Worm (Caenorhabditis elegans) whole organism, young adult: ENCODE measurements around the gene F14D2.15.

Source experiments
- C06A6.2 ChIP-seq: fragments of 200-800 bp; sonication (Bioruptor generic); conservative IDR thresholded peaks from 2 replicates; pipeline ENCODE4 v1.3.6; 2022; ENCODE audit warnings: missing genetic modification characterization, missing compliant biosample characterization
- C17E4.6 ChIP-seq: fragments of 200-800 bp; sonication (Bioruptor generic); IDR thresholded peaks from 2 replicates; pipeline ENCODE4 v1.3.6; 2022; ENCODE audit warnings: missing genetic modification reagents, missing genetic modification characterization, missing compliant biosample characterization
- D2030.7 ChIP-seq: fragments of 200-800 bp; sonication (Bioruptor generic); IDR thresholded peaks from 2 replicates; pipeline ENCODE4 v1.3.6; 2022; ENCODE audit warnings: missing genetic modification reagents, missing genetic modification characterization, missing compliant biosample characterization
- F33H1.4 ChIP-seq: fragments of 200-800 bp; sonication (Bioruptor generic); IDR thresholded peaks from 2 replicates; pipeline ENCODE4 v1.3.6; 2022; ENCODE audit warnings: missing genetic modification reagents, missing genetic modification characterization, missing compliant biosample characterization
- F37B4.10 ChIP-seq: fragments of 200-800 bp; sonication (Bioruptor generic); IDR thresholded peaks from 2 replicates; pipeline ENCODE4 v1.3.6; 2022; ENCODE audit warnings: missing genetic modification characterization, missing compliant biosample characterization
- F39B2.1 ChIP-seq: fragments of 200-800 bp; sonication (Bioruptor generic); IDR thresholded peaks from 2 replicates; pipeline ENCODE4 v1.3.6; 2022; ENCODE audit warnings: missing genetic modification reagents, missing genetic modification characterization, missing compliant biosample characterization
- F52B5.7 ChIP-seq: sonication (generic microtip); optimal IDR thresholded peaks from 2 replicates; lab custom pipeline; 2016; ENCODE audit warnings: mild to moderate bottlenecking, missing genetic modification characterization, missing compliant biosample characterization
- F55B11.4 ChIP-seq: sonication (generic microtip); optimal IDR thresholded peaks from 2 replicates; lab custom pipeline; 2016; ENCODE audit warnings: missing compliant biosample characterization, missing genetic modification characterization, borderline replicate concordance; ENCODE audit not compliant: insufficient read depth
- F57C9.4 ChIP-seq: sonication (generic microtip); optimal IDR thresholded peaks from 2 replicates; lab custom pipeline; 2017; ENCODE audit warnings: mild to moderate bottlenecking, missing genetic modification characterization, missing compliant biosample characterization
- T26A5.8 ChIP-seq: sonication (generic microtip); optimal IDR thresholded peaks from 2 replicates; lab custom pipeline; 2016; ENCODE audit warnings: missing genetic modification characterization, missing compliant biosample characterization
- Y79H2A.3 ChIP-seq: fragments of 200-800 bp; sonication (Bioruptor generic); conservative IDR thresholded peaks from 2 replicates; pipeline ENCODE4 v1.3.6; 2022; ENCODE audit warnings: missing genetic modification reagents, missing genetic modification characterization, missing compliant biosample characterization
- Y95B8A.8 ChIP-seq: fragments of 200-800 bp; sonication (Bioruptor generic); IDR thresholded peaks from 2 replicates; pipeline ENCODE4 v1.3.6; 2022; ENCODE audit warnings: missing genetic modification reagents, missing genetic modification characterization, missing compliant biosample characterization
- akir-1 ChIP-seq: fragments of 200-800 bp; sonication (Bioruptor generic); optimal IDR thresholded peaks from 2 replicates; lab custom pipeline; 2018; ENCODE audit warnings: mild to moderate bottlenecking, missing genetic modification characterization, moderate library complexity, missing compliant biosample characterization
- aptf-3 ChIP-seq: fragments of 200-800 bp; sonication (Bioruptor generic); IDR thresholded peaks from 2 replicates; pipeline ENCODE4 v1.3.6; 2022; ENCODE audit warnings: missing genetic modification characterization, missing compliant biosample characterization
- atf-7 ChIP-seq: sonication (generic microtip); optimal IDR thresholded peaks from 2 replicates; lab custom pipeline; 2017; ENCODE audit warnings: mild to moderate bottlenecking, missing genetic modification characterization, missing compliant biosample characterization
- athp-1 ChIP-seq: sonication (generic microtip); optimal IDR thresholded peaks from 2 replicates; lab custom pipeline; 2017; ENCODE audit warnings: mild to moderate bottlenecking, missing genetic modification characterization, missing compliant biosample characterization
- ceh-27 ChIP-seq: fragments of 200-800 bp; sonication (Bioruptor generic); optimal IDR thresholded peaks from 2 replicates; lab custom pipeline; 2018; ENCODE audit warnings: mild to moderate bottlenecking, missing genetic modification characterization, moderate library complexity, missing compliant biosample characterization
- dox-1 ChIP-seq: fragments of 200-800 bp; sonication (Bioruptor generic); IDR thresholded peaks from 2 replicates; pipeline ENCODE4 v1.3.6; 2022; ENCODE audit warnings: missing genetic modification reagents, missing genetic modification characterization, missing compliant biosample characterization
- dpff-1 ChIP-seq: sonication (generic microtip); optimal IDR thresholded peaks from 2 replicates; lab custom pipeline; 2017; ENCODE audit warnings: mild to moderate bottlenecking, missing genetic modification characterization, missing compliant biosample characterization
- ets-4 ChIP-seq: fragments of 200-800 bp; sonication (Bioruptor generic); optimal IDR thresholded peaks from 2 replicates; lab custom pipeline; 2018; ENCODE audit warnings: mild to moderate bottlenecking, missing genetic modification characterization, missing compliant biosample characterization
- hrde-1 ChIP-seq: sonication (generic microtip); optimal IDR thresholded peaks from 2 replicates; lab custom pipeline; 2016; ENCODE audit warnings: missing genetic modification characterization, mild to moderate bottlenecking, missing compliant biosample characterization, moderate library complexity, missing genotype, missing genetic modification reagents, borderline replicate concordance
- lag-1 ChIP-seq: fragments of 200-800 bp; sonication (Bioruptor generic); IDR thresholded peaks from 2 replicates; pipeline ENCODE4 v1.3.6; 2022; ENCODE audit warnings: missing genetic modification reagents, missing genetic modification characterization, missing compliant biosample characterization
- let-526 ChIP-seq: fragments of 200-800 bp; sonication (Bioruptor generic); IDR thresholded peaks from 2 replicates; pipeline ENCODE4 v1.3.6; 2022; ENCODE audit warnings: missing genetic modification reagents, missing genetic modification characterization, missing compliant biosample characterization
- let-607 ChIP-seq, 2 experiments: fragments of 200-800 bp in 1 of 2; sonication (Bioruptor generic) in 1 of 2; sonication (generic microtip) in 1 of 2; optimal IDR thresholded peaks; 2 replicates each; lab custom pipeline; 2016 to 2018; ENCODE audit warnings: mild to moderate bottlenecking in 2 of 2, missing compliant biosample characterization in 2 of 2, missing genetic modification characterization in 2 of 2, moderate library complexity in 2 of 2, missing genotype in 1 of 2
- lin-54 ChIP-seq: fragments of 200-800 bp; sonication (Bioruptor generic); optimal IDR thresholded peaks from 2 replicates; lab custom pipeline; 2018; ENCODE audit warnings: mild to moderate bottlenecking, missing genetic modification characterization, missing compliant biosample characterization
- lir-1 ChIP-seq: fragments of 200-800 bp; sonication (Bioruptor generic); conservative IDR thresholded peaks from 2 replicates; pipeline ENCODE4 v1.3.6; 2022; ENCODE audit warnings: missing genetic modification reagents, missing genetic modification characterization, missing compliant biosample characterization
- lsl-1 ChIP-seq: fragments of 200-800 bp; sonication (Bioruptor generic); optimal IDR thresholded peaks from 2 replicates; lab custom pipeline; 2018; ENCODE audit warnings: mild to moderate bottlenecking, missing genetic modification characterization, moderate library complexity, missing compliant biosample characterization
- madf-3 ChIP-seq: fragments of 200-800 bp; sonication (Bioruptor generic); IDR thresholded peaks from 2 replicates; pipeline ENCODE4 v1.3.6; 2022; ENCODE audit warnings: missing genetic modification reagents, missing genetic modification characterization, missing compliant biosample characterization
- madf-6 ChIP-seq: fragments of 200-800 bp; sonication (Bioruptor generic); IDR thresholded peaks from 2 replicates; pipeline ENCODE4 v1.3.6; 2022; ENCODE audit warnings: missing genetic modification reagents, missing genetic modification characterization, missing compliant biosample characterization
- madf-8 ChIP-seq: fragments of 200-800 bp; sonication (Bioruptor generic); conservative IDR thresholded peaks from 2 replicates; pipeline ENCODE4 v1.3.6; 2022; ENCODE audit warnings: missing genetic modification reagents, missing genetic modification characterization, missing compliant biosample characterization
- mcd-1 ChIP-seq: fragments of 200-800 bp; sonication (Bioruptor generic); IDR thresholded peaks from 2 replicates; pipeline ENCODE4 v1.3.6; 2022; ENCODE audit warnings: missing genetic modification reagents, missing genetic modification characterization, missing compliant biosample characterization
- mel-28 ChIP-seq: sonication (generic microtip); optimal IDR thresholded peaks from 2 replicates; lab custom pipeline; 2016; ENCODE audit warnings: borderline replicate concordance, mild to moderate bottlenecking, missing genetic modification characterization, missing compliant biosample characterization
- mes-4 ChIP-seq: sonication (generic microtip); optimal IDR thresholded peaks from 2 replicates; lab custom pipeline; 2016; ENCODE audit warnings: missing genotype, missing genetic modification characterization, missing compliant biosample characterization
- mxl-1 ChIP-seq: sonication (generic microtip); optimal IDR thresholded peaks from 2 replicates; lab custom pipeline; 2016; ENCODE audit warnings: missing genetic modification characterization, missing compliant biosample characterization
- nfya-1 ChIP-seq: sonication (generic microtip); optimal IDR thresholded peaks from 2 replicates; lab custom pipeline; 2017; ENCODE audit warnings: antibody characterized with exemption, missing compliant biosample characterization, missing genetic modification characterization, borderline replicate concordance; ENCODE audit not compliant: insufficient read depth
- nfya-2 ChIP-seq: fragments of 200-800 bp; sonication (Bioruptor generic); IDR thresholded peaks from 2 replicates; pipeline ENCODE4 v1.3.6; 2022; ENCODE audit warnings: missing genetic modification reagents, missing genetic modification characterization, missing compliant biosample characterization
- pha-4 ChIP-seq: fragments of 150-350 bp; sonication (generic microtip); optimal IDR thresholded peaks from 2 replicates; lab custom pipeline; 2014; ENCODE audit warnings: missing biosample characterization, missing genetic modification reagents, missing genetic modification characterization
- rec-8 ChIP-seq, 2 experiments: sonication (generic microtip); optimal IDR thresholded peaks; 2 replicates each; lab custom pipeline; 2016; ENCODE audit warnings: mild to moderate bottlenecking in 2 of 2, missing genetic modification characterization in 2 of 2, missing genetic modification reagents in 2 of 2, missing genotype in 2 of 2, missing biosample characterization in 1 of 2, missing compliant biosample characterization in 1 of 2, moderate library complexity in 1 of 2
- snpc-1.1 ChIP-seq: sonication (generic microtip); optimal IDR thresholded peaks from 2 replicates; lab custom pipeline; 2017; ENCODE audit warnings: missing genetic modification characterization, mild to moderate bottlenecking, missing compliant biosample characterization, antibody characterized with exemption, moderate library complexity, missing genotype, missing genetic modification reagents; ENCODE audit not compliant: insufficient read depth
- snpc-4 ChIP-seq, 5 experiments: fragments of 150-350 bp in 1 of 5; sonication (generic microtip) in 4 of 5; optimal IDR thresholded peaks; 2 replicates each; lab custom pipeline; 2014 to 2018; ENCODE audit warnings: missing genetic modification characterization in 5 of 5, missing biosample characterization in 3 of 5, antibody characterized with exemption in 2 of 5, mild to moderate bottlenecking in 2 of 5, missing compliant biosample characterization in 2 of 5, missing genotype in 2 of 5, moderate library complexity in 2 of 5, missing genetic modification reagents in 1 of 5
- sptf-2 ChIP-seq: fragments of 200-800 bp; sonication (Bioruptor generic); optimal IDR thresholded peaks from 2 replicates; lab custom pipeline; 2018; ENCODE audit warnings: mild to moderate bottlenecking, missing genetic modification characterization, missing compliant biosample characterization
- unc-130 ChIP-seq: sonication (generic microtip); optimal IDR thresholded peaks from 2 replicates; lab custom pipeline; 2016; ENCODE audit warnings: missing genetic modification reagents, missing genetic modification characterization, missing compliant biosample characterization
- xnd-1 ChIP-seq: sonication (generic microtip); optimal IDR thresholded peaks from 2 replicates; lab custom pipeline; 2016; ENCODE audit warnings: missing genotype, missing genetic modification reagents, missing genetic modification characterization, missing compliant biosample characterization
- ztf-3 ChIP-seq: fragments of 200-800 bp; sonication (Bioruptor generic); optimal IDR thresholded peaks from 2 replicates; lab custom pipeline; 2018; ENCODE audit warnings: mild to moderate bottlenecking, missing genetic modification characterization, missing compliant biosample characterization

Gene F14D2.15

ce11 chrII:3349820-3350291, 6.2 kb upstream of the F14D2.15 start, which contains the start of gene F14D2.8:
Gene F14D2.8, minus strand, starts transcription at chrII:3349870.
- TF ChIP-seq nfya-1 (tag; lab: Kevin White, UChicago) (no peak), madf-8 (GFP tag; lab: Robert Waterston, UW) (0 out of 2 replicates have a peak, but pooled peaks have one; percentile 6), lin-54 (GFP tag; lab: Kevin White, UChicago) (no peak), D2030.7 (GFP tag; lab: Robert Waterston, UW) (peak; percentile 25; the same call in 1 of the 2 replicates), lsl-1 (GFP tag; lab: Kevin White, UChicago) (peak; percentile 86), madf-6 (GFP tag; lab: Robert Waterston, UW) (peak; percentile 68)

- TF ChIP-seq T26A5.8 (tag; lab: Kevin White, UChicago) (no peak), lir-1 (GFP tag; lab: Robert Waterston, UW) (no peak), xnd-1 (tag; lab: Kevin White, UChicago) (peak; percentile 15), ceh-27 (GFP tag; lab: Kevin White, UChicago) (no peak), mel-28 (tag; lab: Kevin White, UChicago) (no peak), F33H1.4 (GFP tag; lab: Robert Waterston, UW) (no peak), nfya-2 (GFP tag; lab: Robert Waterston, UW) (no peak), lag-1 (GFP tag; lab: Robert Waterston, UW) (no peak), madf-3 (GFP tag; lab: Robert Waterston, UW) (no peak), dpff-1 (tag; lab: Kevin White, UChicago) (no peak), F57C9.4 (tag; lab: Kevin White, UChicago) (no peak), D2030.7 (GFP tag; lab: Robert Waterston, UW) (peak; percentile 51), aptf-3 (GFP tag; lab: Robert Waterston, UW) (no peak), rec-8 (tag; optimal IDR thresholded peaks at IDR 0.05; lab: Kevin White, UChicago) (no peak), Y79H2A.3 (no peak), unc-130 (GFP tag; lab: Kevin White, UChicago) (no peak), sptf-2 (GFP tag; lab: Kevin White, UChicago) (no peak), akir-1 (GFP tag; lab: Kevin White, UChicago) (no peak), snpc-4 (GFP tag; optimal IDR thresholded peaks at IDR 0.05; lab: Kevin White, UChicago) (no peak), snpc-4 (tag; optimal IDR thresholded peaks at IDR 0.05; lab: Kevin White, UChicago) (no peak), F52B5.7 (no peak), Y95B8A.8 (GFP tag; lab: Robert Waterston, UW) (0 out of 2 replicates have a peak, but pooled peaks have one; percentile 10), let-526 (GFP tag; lab: Robert Waterston, UW) (no peak), F37B4.10 (GFP tag; lab: Robert Waterston, UW) (no peak), athp-1 (no peak), hrde-1 (tag; lab: Kevin White, UChicago) (no peak), C17E4.6 (GFP tag; lab: Robert Waterston, UW) (no peak), C06A6.2 (GFP tag; lab: Robert Waterston, UW) (no peak), let-607 (tag; optimal IDR thresholded peaks at IDR 0.05; lab: Kevin White, UChicago) (no peak), mes-4 (tag; lab: Kevin White, UChicago) (no peak), mcd-1 (GFP tag; lab: Robert Waterston, UW) (0 out of 2 replicates have a peak, but pooled peaks have one; percentile 15), ztf-3 (GFP tag; lab: Kevin White, UChicago) (no peak), pha-4 (tag; lab: Kevin White, UChicago) (no peak), atf-7 (tag; lab: Kevin White, UChicago) (no peak), mxl-1 (tag; lab: Kevin White, UChicago) (no peak), ets-4 (GFP tag; lab: Kevin White, UChicago) (no peak), dox-1 (GFP tag; lab: Robert Waterston, UW) (peak; percentile 40; the same call in 1 of the 2 replicates), F39B2.1 (GFP tag; lab: Robert Waterston, UW) (no peak), snpc-1.1 (no peak), F55B11.4 (tag; lab: Kevin White, UChicago) (no peak)
Observed at ce11 chrII:3347940-3348610, 4.5 kb upstream of the F14D2.15 start, which contains the start of the genes F14D2.14 and bath-29. Gene F14D2.14, minus strand, starts transcription at chrII:3347990. Gene bath-29, plus strand, starts transcription at chrII:3348560.
